Worm (Caenorhabditis elegans): Measurements from ENCODE around the gene C44C10.15.

Gene C44C10.15

DNA sequence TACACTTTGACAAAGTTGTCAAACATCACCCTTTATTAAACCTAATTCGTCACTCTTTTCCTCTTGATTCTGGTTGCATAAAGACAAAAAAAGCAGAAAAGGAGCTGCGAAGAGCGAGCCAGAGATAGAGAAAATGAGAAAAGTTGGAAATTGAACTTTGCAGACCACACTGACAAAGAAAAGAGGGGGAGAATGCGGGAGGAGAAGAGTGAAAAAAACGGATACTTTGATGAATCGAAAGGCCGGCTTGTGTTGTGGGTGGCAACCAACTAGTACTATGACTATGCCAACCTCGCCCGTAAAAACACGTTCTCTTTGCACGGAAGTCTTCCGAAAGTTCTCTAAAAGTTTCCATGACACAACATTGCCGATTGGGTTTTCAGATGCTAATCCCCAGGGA, 25.5 kb upstream of the C44C10.15 start:
- no peak for TF ChIP-seq ceh-45 (GFP tag; IDR thresholded peaks at IDR 0.05)
- no peak for TF ChIP-seq gmeb-2 (tag; optimal IDR thresholded peaks at IDR 0.05)
- no peak for TF ChIP-seq ceh-30 (tag; optimal IDR thresholded peaks at IDR 0.05)
- no peak for TF ChIP-seq che-1 (tag; optimal IDR thresholded peaks at IDR 0.05)

DNA sequence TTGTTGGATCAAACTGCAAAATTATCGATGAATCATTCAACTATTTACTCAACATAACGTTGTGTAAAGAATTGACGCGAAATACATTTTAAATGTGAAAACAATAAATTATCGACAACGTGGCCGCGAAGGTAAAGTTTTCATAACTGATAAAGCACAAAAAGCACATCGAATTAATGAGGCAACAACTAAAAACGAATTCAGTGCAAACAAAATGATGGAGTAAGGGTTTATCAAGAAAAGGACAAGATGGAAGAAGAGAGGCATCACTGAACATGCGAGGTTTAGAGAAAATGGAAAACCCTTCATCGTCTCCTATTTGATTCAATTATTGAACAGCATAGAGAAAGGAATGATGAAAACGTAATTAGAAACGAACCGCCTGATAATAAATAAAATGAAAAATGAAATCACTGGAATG, 23.6 kb upstream of the C44C10.15 start, which contains the start of gene D1053.4:
Gene D1053.4, minus strand, starts transcription at position 20 of the 421 bp plus-strand sequence.
- TF ChIP-seq sox-4 (tag; optimal IDR thresholded peaks at IDR 0.05) (no peak), hlh-6 (tag; optimal IDR thresholded peaks at IDR 0.05) (no peak), pat-9 (tag; optimal IDR thresholded peaks at IDR 0.05) (no peak), dmd-4 (tag; optimal IDR thresholded peaks at IDR 0.05; ENCODE audit: borderline replicate concordance) (no peak), elt-2 (tag; optimal IDR thresholded peaks at IDR 0.05) (no peak), ceh-2 (tag; optimal IDR thresholded peaks at IDR 0.05) (no peak), gmeb-2 (tag; optimal IDR thresholded peaks at IDR 0.05) (no peak), ceh-31 (tag; optimal IDR thresholded peaks at IDR 0.05) (peak; percentile 24), zip-5 (tag; optimal IDR thresholded peaks at IDR 0.05) (no peak), unc-42 (tag; optimal IDR thresholded peaks at IDR 0.05) (peak; percentile 91)

DNA sequence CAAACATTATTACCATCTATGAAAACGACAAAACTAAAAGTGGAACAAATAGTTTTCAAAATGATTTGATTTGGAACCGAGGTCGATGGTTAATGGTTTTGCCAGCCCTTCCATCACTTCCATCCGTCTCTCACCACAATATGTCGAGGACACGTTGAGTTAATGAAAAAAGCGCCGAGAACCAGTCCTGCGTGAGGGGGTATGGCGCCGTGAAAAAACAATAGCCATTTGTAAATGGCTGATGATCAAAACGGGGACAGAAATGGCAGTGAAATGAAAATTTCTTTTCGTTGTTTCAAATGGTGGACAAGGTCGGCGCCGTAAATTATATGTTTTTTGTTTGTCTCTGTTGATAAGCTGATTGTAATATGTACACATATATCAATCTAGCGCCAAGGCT, 19.9 kb upstream of the C44C10.15 start:
- no peak for TF ChIP-seq npax-4 (tag; optimal IDR thresholded peaks at IDR 0.05)
- TF ChIP-seq zip-5 (tag; optimal IDR thresholded peaks at IDR 0.05): no peak
- no peak for TF ChIP-seq ceh-30 (tag; optimal IDR thresholded peaks at IDR 0.05)
- TF ChIP-seq sdc-2 (tag; optimal IDR thresholded peaks at IDR 0.05): no peak
- no peak for TF ChIP-seq F13H6.1 (tag; optimal IDR thresholded peaks at IDR 0.05)
- TF ChIP-seq pax-1 (tag; optimal IDR thresholded peaks at IDR 0.05): no peak

DNA sequence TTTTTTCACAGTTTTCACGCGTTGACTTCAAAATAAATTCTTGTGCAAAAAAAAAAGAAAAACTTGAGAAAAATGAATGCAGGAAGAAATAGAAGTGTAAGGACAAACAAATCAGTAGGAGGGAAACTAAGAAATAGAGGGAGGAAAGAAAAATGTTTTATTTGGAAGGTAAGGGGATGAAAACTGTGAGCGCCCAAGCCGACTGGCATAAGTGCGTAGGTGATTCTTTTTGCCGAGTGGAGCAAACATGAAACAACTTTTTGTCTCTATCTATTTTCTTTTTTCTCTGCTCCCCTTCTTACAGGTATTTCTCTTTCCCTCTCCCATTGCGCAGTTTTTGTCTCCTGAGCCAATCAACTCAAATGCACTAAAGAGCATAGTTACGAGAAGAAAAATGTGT, 18.6 kb upstream of the C44C10.15 start:
- TF ChIP-seq ceh-18 (tag; optimal IDR thresholded peaks at IDR 0.05) (peak; percentile 14), hlh-30 (tag; optimal IDR thresholded peaks at IDR 0.05; ENCODE audit: insufficient read depth) (no peak)

DNA sequence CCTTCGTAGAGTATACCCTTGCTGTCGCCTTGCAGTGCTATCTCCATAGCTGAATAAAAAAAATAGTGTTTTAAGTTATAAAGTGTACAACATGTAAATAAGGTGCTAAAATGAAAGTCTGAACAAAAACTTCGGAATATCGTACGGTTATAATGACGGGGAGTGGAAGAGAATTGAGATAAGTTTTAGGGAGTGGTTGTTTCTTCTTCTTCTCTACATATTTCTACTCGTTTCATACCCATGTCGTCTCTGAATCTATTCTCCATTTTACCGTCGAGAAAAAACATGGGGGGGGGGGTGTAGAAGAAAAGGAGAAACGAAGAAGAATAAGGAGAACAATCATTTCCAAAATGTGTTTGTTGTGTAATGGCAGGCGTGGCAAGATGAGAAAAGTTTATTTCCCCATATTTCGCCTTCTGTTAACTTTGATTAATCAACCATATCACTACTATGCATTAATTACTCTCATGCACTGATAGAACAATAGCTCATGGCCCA, 16.3 kb upstream of the C44C10.15 start, which contains the start of gene C44C10.9:
Gene C44C10.9, minus strand, starts transcription at position 51 of the 498 bp plus-strand sequence.
- no peak for TF ChIP-seq unc-55 (GFP tag; optimal IDR thresholded peaks at IDR 0.05)
- no peak for TF ChIP-seq ceh-19 (GFP tag; optimal IDR thresholded peaks at IDR 0.05)
- no peak for TF ChIP-seq nhr-232 (tag; optimal IDR thresholded peaks at IDR 0.05)
- no peak for TF ChIP-seq lim-6 (tag; optimal IDR thresholded peaks at IDR 0.05)
- TF ChIP-seq ref-2 (tag; optimal IDR thresholded peaks at IDR 0.05): no peak
- TF ChIP-seq tbx-7 (tag; optimal IDR thresholded peaks at IDR 0.05): no peak
- TF ChIP-seq ceh-34 (tag; optimal IDR thresholded peaks at IDR 0.05): no peak
- no peak for TF ChIP-seq ceh-24 (tag; optimal IDR thresholded peaks at IDR 0.05)
- no peak for TF ChIP-seq ceh-6 (GFP tag; optimal IDR thresholded peaks at IDR 0.05)
- TF ChIP-seq hlh-30 (tag; optimal IDR thresholded peaks at IDR 0.05; ENCODE audit: insufficient read depth): no peak
- TF ChIP-seq ama-1 (optimal IDR thresholded peaks at IDR 0.05): no peak
- no peak for TF ChIP-seq fax-1 (tag; optimal IDR thresholded peaks at IDR 0.05)
- no peak for TF ChIP-seq gmeb-2 (tag; optimal IDR thresholded peaks at IDR 0.05)

DNA sequence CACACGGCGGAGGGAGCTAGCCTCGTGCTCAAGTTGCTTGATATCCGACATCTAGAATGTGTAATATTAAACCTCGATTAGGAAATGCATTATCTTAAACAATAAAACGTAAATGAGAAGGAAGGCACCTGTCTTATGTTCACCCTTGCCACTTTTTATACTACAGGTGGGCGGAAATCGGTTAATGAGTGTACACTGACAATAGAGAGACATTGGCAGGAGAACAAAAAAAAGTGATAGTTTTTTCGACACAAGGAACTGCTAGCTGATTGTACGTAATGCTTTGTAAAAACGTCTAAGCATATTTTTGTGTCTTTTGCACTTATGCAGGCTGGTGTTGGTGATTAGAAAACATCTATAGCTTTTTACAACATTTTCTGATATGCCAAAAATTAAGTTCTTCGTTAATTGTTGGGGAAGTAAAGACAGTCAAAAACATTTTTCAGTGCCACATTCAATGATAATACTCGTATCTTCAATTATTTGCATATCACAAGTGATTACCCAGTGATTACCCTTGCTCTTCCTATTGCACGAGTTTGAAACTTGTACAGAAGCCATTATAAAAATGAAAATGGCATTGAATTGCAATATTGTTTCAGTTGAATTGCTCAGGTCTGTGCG, 12.2 kb upstream of the C44C10.15 start, which contains the start of gene col-180:
Gene col-180, minus strand, starts transcription at position 51 of the 624 bp plus-strand sequence.
- TF ChIP-seq F13H6.1 (tag; optimal IDR thresholded peaks at IDR 0.05) (no peak), ttx-3 (tag; optimal IDR thresholded peaks at IDR 0.05) (no peak), unc-86 (tag; optimal IDR thresholded peaks at IDR 0.05) (no peak), ceh-48 (tag; optimal IDR thresholded peaks at IDR 0.05) (no peak), lin-11 (tag; optimal IDR thresholded peaks at IDR 0.05) (no peak), nhr-232 (tag; optimal IDR thresholded peaks at IDR 0.05) (no peak), ceh-34 (tag; optimal IDR thresholded peaks at IDR 0.05) (no peak), pha-2 (tag; optimal IDR thresholded peaks at IDR 0.05) (no peak), C08G9.2 (tag; optimal IDR thresholded peaks at IDR 0.05) (no peak), ceh-19 (GFP tag; optimal IDR thresholded peaks at IDR 0.05) (no peak), unc-55 (GFP tag; optimal IDR thresholded peaks at IDR 0.05) (no peak)

Data from whole organism, late embryonic.